Worm (Caenorhabditis elegans): ENCODE data around the gene mtm-9.

mtm-9 gene

ce11 chrV:3773618-3774017, 30.2 kb downstream of the mtm-9 start:
- no peak for TF ChIP-seq elt-2 (tag; optimal IDR thresholded peaks at IDR 0.05)

- TF ChIP-seq mab-9 (GFP tag; IDR thresholded peaks at IDR 0.05) (no peak), elt-2 (tag; optimal IDR thresholded peaks at IDR 0.05) (peak; percentile 14)
Observed at ce11 chrV:3774653-3775052, 31.3 kb downstream of the mtm-9 start.

- no peak for TF ChIP-seq sox-4 (tag; optimal IDR thresholded peaks at IDR 0.05)
- no peak for TF ChIP-seq zip-4 (GFP tag; optimal IDR thresholded peaks at IDR 0.05)
- TF ChIP-seq nhr-19 (GFP tag; conservative IDR thresholded peaks at IDR 0.05), result no peak
- TF ChIP-seq pqm-1 (tag; optimal IDR thresholded peaks at IDR 0.05), result no peak
- TF ChIP-seq nhr-237 (tag; optimal IDR thresholded peaks at IDR 0.05), result no peak
- TF ChIP-seq irx-1 (tag; optimal IDR thresholded peaks at IDR 0.05), result no peak
- TF ChIP-seq rnt-1 (tag; optimal IDR thresholded peaks at IDR 0.05), result no peak
- no peak for TF ChIP-seq unc-30 (tag; optimal IDR thresholded peaks at IDR 0.05)
- TF ChIP-seq nhr-71 (tag; optimal IDR thresholded peaks at IDR 0.05), result no peak
- no peak for TF ChIP-seq egl-27 (tag; optimal IDR thresholded peaks at IDR 0.05)
- TF ChIP-seq ztf-11 (tag; optimal IDR thresholded peaks at IDR 0.05), result no peak
- no peak for TF ChIP-seq nhr-77 (tag; optimal IDR thresholded peaks at IDR 0.05)
- TF ChIP-seq lin-39 (tag; optimal IDR thresholded peaks at IDR 0.05), result no peak
Observed at ce11 chrV:3776086-3776589, 32.8 kb downstream of the mtm-9 start, which contains the start of gene cysl-3. cysl-3 (minus strand) TSS chrV:3776136.

ce11 chrV:3776946-3777345, 33.6 kb downstream of the mtm-9 start:
- TF ChIP-seq C04F5.9 (tag; optimal IDR thresholded peaks at IDR 0.05), result no peak
- peak; percentile 32 for TF ChIP-seq snu-23 (GFP tag; optimal IDR thresholded peaks at IDR 0.05)
- no peak for TF ChIP-seq C16A3.4 (tag; optimal IDR thresholded peaks at IDR 0.05)
- TF ChIP-seq mdl-1 (tag; optimal IDR thresholded peaks at IDR 0.05), result peak in 1 of 2 experiments; percentile 28
- TF ChIP-seq zag-1 (tag; optimal IDR thresholded peaks at IDR 0.05), result no peak
- peak in 1 of 2 experiments; percentile 37 for TF ChIP-seq lin-35 (GFP tag; optimal IDR thresholded peaks at IDR 0.05)
- TF ChIP-seq elt-2 (tag; optimal IDR thresholded peaks at IDR 0.05), result peak; percentile 61
- peak; percentile 33 for TF ChIP-seq nhr-20 (tag; optimal IDR thresholded peaks at IDR 0.05)
- no peak for TF ChIP-seq efl-1 (optimal IDR thresholded peaks at IDR 0.05)
- peak in 1 of 2 experiments; percentile 87 for TF ChIP-seq efl-1 (GFP tag; optimal IDR thresholded peaks at IDR 0.05 in 1 of 2)
- TF ChIP-seq lin-14 (GFP tag; optimal IDR thresholded peaks at IDR 0.05), result peak; percentile 51
- peak in 1 of 6 experiments; percentile 12 for TF ChIP-seq elt-3 (tag; optimal IDR thresholded peaks at IDR 0.05)
- peak; percentile 43 for TF ChIP-seq blmp-1 (tag; optimal IDR thresholded peaks at IDR 0.05)
- no peak for TF ChIP-seq nhr-237 (tag; optimal IDR thresholded peaks at IDR 0.05)
- TF ChIP-seq nhr-85 (tag), result peak; percentile 69

ce11 chrV:3784167-3784734, 40.9 kb downstream of the mtm-9 start, which contains the start of gene R08F11.1:
R08F11.1 (minus strand) TSS chrV:3784217.
- TF ChIP-seq nhr-84 (tag; optimal IDR thresholded peaks at IDR 0.05), result no peak
- peak; percentile 62 for TF ChIP-seq elt-2 (tag; optimal IDR thresholded peaks at IDR 0.05)

- TF ChIP-seq lin-14 (GFP tag; optimal IDR thresholded peaks at IDR 0.05), result peak; percentile 56
- TF ChIP-seq F16B12.6 (tag; optimal IDR thresholded peaks at IDR 0.05), result no peak
- TF ChIP-seq hpl-2 (GFP tag; optimal IDR thresholded peaks at IDR 0.05), result no peak
- peak; percentile 79 for TF ChIP-seq fkh-10 (GFP tag; optimal IDR thresholded peaks at IDR 0.05)
- no peak for TF ChIP-seq snu-23 (GFP tag; optimal IDR thresholded peaks at IDR 0.05)
- TF ChIP-seq efl-1 (optimal IDR thresholded peaks at IDR 0.05), result no peak
- peak in 1 of 2 experiments; percentile 64 for TF ChIP-seq efl-1 (GFP tag; optimal IDR thresholded peaks at IDR 0.05 in 1 of 2)
- TF ChIP-seq fkh-8 (tag; optimal IDR thresholded peaks at IDR 0.05), result peak; percentile 32
- peak; percentile 1 for TF ChIP-seq pax-3 (tag; optimal IDR thresholded peaks at IDR 0.05)
- TF ChIP-seq nhr-20 (tag; optimal IDR thresholded peaks at IDR 0.05), result no peak
- no peak for TF ChIP-seq rnt-1 (tag; optimal IDR thresholded peaks at IDR 0.05)
- TF ChIP-seq C16A3.4 (tag; optimal IDR thresholded peaks at IDR 0.05), result no peak
Observed at ce11 chrV:3788538-3788937, 45.2 kb downstream of the mtm-9 start.
